Worm (Caenorhabditis elegans): Measurements from ENCODE around the gene spl-2.

The spl-2 gene

DNA sequence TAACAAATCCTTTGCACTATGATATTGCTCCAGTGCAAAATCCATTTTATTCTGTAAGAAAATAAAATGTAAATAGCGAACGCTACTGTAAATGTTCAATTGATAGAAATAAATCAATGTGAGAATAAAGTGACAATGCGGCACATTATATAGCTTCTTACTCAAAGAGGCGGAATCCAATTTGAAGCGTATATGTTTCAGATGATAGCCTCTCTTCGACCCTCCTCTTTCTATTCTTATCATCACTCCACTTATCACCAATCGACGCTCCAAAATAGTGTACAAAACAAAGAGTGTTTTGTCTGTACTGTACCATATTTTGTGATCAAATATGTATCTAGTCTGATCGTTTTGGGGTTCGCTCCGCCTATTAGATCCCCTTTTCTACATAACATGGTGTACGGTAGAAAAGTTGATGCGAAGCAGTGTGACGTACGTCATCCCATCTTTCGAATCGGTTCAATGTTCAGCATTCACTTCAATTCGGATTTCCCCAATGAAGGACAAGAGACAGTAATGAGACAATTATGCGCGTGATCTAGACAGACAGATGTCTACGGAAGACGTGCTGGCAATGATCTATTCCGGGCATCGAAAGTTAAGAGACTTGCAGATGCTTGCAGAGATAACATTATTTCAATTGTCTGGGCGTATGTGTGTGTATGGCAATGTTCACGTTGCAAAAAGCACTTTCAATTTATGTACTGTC is at the start of gene spl-2:
Gene spl-2, minus strand, starts transcription at position 51 of the 709 bp plus-strand sequence.
- TF ChIP-seq him-1 (tag; optimal IDR thresholded peaks at IDR 0.05) (no peak), dao-5 (tag; optimal IDR thresholded peaks at IDR 0.05) (no peak), W03F9.2 (tag; optimal IDR thresholded peaks at IDR 0.05) (no peak)

DNA sequence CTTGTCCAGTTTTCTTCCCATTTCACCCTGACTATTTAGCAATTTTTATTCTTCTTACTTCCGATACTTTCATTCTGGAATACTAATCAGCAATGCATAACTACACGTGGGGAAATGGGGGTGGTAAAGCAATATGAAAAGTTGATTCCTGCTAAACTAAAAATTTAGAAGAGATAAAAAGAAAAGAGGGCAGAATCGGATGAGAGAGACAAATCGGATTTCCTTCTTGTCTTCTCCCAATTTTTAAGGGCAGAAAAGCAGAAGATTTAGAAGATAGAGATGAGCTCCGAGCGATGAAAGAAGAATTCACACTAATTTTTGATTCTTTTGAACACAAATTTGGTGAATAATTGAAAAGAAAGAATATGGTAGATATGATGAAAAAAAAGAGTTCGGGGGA is 47.4 kb upstream of the spl-2 start:
- TF ChIP-seq him-1 (tag; optimal IDR thresholded peaks at IDR 0.05) (no peak), W03F9.2 (tag; optimal IDR thresholded peaks at IDR 0.05) (no peak), dao-5 (tag; optimal IDR thresholded peaks at IDR 0.05) (no peak)

DNA sequence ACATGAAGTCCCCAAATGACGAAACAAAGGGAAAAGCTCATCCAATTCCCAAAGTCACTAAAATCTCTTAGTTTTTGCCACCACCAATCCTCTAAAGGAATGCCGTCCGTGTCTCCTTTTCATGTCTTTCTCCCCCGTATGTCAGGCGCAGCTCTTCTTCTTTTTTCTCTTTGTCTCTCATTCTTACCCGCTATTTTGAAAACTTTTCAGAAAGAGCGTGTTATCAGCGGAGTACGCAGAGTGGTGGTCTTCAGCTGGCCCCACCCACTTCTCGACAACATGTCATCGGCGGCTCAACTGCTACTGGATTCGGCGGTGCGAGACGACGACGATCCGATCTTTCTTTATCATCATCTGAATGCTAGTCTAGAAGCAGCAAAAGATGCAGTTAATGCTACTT is 44.7 kb upstream of the spl-2 start, which contains the start of gene sphr-1:
Gene sphr-1, plus strand, starts transcription at position 205 of the 400 bp plus-strand sequence.
- TF ChIP-seq dao-5 (tag; optimal IDR thresholded peaks at IDR 0.05) (no peak), him-1 (tag; optimal IDR thresholded peaks at IDR 0.05) (no peak)

DNA sequence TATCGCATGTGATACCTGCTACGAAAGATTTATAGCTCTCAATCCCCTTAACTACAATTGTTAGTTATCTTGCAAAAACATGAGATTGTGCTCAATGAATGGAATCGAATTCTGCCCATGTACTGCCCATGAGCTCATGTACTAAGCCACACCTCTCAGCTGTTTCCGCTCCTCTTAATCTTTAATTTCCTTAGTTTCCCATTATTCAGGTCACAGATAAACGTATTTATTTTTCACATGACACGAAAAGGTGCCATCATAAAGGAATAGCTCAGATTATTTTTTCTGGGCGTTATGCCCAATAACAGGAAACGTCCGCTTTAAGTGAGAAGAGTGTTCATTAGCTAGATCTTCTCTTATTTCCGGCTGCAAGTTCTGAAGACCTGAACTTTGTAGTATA is 39.3 kb upstream of the spl-2 start:
- TF ChIP-seq dao-5 (tag; optimal IDR thresholded peaks at IDR 0.05): no peak
- no peak for TF ChIP-seq him-1 (tag; optimal IDR thresholded peaks at IDR 0.05)
- no peak for TF ChIP-seq W03F9.2 (tag; optimal IDR thresholded peaks at IDR 0.05)

DNA sequence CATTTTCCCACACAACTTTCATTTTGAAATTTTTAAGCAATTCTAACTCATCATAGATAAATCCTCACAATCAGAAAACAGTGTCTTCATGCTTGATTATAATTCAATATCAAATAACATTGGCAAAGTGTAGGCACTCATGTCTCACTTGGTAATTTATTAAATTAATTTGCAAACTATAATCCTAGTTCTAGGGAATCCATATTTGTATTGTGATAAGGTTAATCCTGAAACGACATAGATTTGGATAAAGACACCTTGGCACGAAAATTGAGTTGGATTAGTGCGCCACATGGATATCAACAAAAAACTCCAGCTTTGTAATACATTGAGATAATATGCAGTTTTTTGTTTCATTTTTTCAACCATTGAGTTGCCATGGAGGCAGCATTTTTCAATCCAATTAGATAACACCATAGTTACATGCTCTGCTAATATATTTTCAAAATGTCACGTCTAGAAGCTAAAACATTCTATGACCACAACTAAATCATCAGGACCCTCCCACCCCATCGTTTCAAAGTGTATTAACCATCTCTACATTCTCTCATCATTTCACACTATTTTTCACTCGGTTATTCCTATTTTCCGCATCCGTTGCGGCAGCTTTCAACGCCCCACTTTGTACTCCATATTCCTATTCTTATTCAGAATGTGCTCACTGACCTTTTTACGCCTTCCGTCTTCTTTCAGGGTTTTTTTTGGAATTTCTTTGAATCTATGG is 37.2 kb upstream of the spl-2 start:
- no peak for TF ChIP-seq him-1 (tag; optimal IDR thresholded peaks at IDR 0.05)

DNA sequence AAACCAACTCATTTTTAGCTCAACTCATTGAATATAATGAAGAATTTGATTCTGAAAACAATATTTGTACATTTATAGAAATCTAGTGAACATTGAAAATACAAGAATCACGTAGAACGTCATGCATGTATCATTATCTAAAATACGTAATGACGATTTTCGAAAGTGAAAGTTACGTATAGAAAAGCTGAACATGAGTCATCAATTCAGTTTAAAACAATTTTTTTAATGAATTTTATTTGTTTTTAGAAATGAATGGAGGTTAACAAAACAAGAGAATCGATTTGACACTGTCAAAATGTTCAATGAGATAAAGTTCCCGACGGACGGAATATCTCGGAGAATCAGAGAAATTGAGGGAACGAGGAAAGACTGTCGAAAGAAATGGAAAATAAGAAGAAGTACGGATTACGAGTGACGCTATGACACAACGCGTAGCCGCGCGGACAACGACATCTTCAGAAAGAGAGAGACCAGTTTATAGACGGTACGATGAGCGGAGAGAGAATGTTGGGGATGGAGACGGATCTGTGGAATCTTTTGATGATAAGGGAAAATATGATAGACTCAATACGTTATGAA is 35.1 kb upstream of the spl-2 start, which contains the start of gene ptr-1:
Gene ptr-1, minus strand, starts transcription at position 51 of the 582 bp plus-strand sequence.
- no peak for TF ChIP-seq dao-5 (tag; optimal IDR thresholded peaks at IDR 0.05)
- no peak for TF ChIP-seq W03F9.2 (tag; optimal IDR thresholded peaks at IDR 0.05)
- TF ChIP-seq him-1 (tag; optimal IDR thresholded peaks at IDR 0.05): no peak

DNA sequence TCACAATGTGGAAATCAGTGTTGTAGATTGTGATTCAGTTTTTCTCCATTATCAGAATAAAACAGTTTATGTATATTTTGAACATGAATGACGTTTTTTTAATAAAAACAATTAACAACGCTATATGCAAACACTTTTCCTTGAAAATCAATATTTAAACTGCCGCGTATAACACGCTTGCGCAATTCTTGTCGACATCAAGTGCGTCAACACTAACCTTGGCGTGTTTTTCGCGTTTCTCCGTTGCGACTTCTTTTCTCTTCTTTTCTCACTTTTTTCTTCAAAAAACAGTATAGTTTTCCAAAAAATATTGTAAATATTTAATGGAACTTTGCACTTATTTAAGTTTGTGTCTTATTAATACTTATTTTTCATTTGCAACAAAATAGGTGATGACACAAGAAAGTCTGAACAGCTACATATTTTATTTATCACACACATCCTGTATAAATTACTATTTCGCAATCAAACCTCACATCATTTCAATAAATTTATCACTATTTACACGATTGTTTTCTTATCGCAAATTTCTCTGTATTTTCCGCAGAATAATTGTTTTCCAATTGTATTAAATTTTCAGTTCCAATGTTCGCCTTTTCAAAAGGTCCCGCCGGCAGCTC is 28.6 kb upstream of the spl-2 start, which contains the start of gene spas-1:
Gene spas-1, plus strand, starts transcription at position 572 of the 620 bp plus-strand sequence.
- no peak for TF ChIP-seq him-1 (tag; optimal IDR thresholded peaks at IDR 0.05)
- TF ChIP-seq W03F9.2 (tag; optimal IDR thresholded peaks at IDR 0.05): peak; percentile 92

DNA sequence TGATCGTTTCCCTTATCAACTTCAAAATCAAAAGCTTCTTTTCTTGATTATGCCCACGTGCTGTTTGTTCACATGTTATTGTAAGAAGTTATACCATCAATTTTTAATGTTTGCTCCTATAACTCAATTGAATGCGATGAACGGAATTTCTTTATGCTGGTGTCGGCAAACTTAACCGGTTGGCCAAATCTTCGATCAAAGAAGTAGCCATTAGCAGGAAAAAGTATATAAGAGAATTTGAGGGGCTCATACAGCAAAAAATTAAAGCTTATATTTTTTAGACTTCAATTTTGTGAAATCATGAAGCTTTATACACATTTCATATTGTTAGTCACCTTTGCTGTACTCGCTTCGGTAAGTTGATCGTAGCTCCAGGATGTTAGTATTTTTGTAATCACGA is 27.1 kb upstream of the spl-2 start, which contains the start of gene pqn-16:
Gene pqn-16, plus strand, starts transcription at position 301 of the 400 bp plus-strand sequence.
- no peak for TF ChIP-seq him-1 (tag; optimal IDR thresholded peaks at IDR 0.05)
- TF ChIP-seq W03F9.2 (tag; optimal IDR thresholded peaks at IDR 0.05): no peak
- TF ChIP-seq dao-5 (tag; optimal IDR thresholded peaks at IDR 0.05): no peak

DNA sequence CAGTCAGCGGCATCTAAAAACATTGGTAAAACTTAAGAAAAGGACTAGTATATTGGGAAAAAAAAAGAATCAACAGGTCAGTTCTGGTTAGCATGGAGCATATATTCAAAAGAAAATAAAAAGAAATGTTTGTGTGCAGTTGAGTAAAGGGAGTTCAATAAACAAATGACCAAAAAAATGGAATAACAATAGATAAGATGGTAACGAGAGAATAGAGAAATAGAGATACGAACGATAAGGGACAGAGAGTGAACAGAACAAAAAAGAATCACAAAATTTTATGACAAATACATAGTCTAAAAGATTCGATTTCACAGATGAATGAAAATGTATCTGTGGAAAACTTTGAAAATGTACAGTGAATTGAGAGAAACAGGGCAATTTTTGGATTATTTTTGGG is 26.3 kb upstream of the spl-2 start, which contains the start of gene gad-3:
Gene gad-3, minus strand, starts transcription at position 17 of the 400 bp plus-strand sequence.
- TF ChIP-seq W03F9.2 (tag; optimal IDR thresholded peaks at IDR 0.05): no peak
- no peak for TF ChIP-seq him-1 (tag; optimal IDR thresholded peaks at IDR 0.05)
- TF ChIP-seq dao-5 (tag; optimal IDR thresholded peaks at IDR 0.05): no peak

DNA sequence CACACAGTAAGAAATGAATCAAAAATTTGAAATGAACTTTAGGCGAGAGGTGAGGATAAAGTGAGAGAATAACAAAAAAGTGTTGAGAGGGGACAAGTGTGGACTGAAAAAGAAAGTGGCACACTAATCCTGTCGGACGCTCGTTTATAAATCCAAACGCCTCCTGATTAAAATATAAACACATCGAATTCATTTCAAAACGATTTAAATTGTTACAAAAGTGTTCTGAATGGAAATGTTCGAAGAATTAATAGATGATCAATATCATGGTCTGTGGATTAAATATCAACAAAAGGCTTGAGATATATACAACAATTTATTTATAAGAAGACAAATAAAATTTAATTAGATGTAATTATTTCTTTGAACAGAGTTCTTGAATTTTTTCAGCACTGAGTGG is 21.4 kb upstream of the spl-2 start, which contains the start of gene B0222.11:
Gene B0222.11, minus strand, starts transcription at position 101 of the 400 bp plus-strand sequence.
- TF ChIP-seq him-1 (tag; optimal IDR thresholded peaks at IDR 0.05): no peak
- TF ChIP-seq dao-5 (tag; optimal IDR thresholded peaks at IDR 0.05): no peak

DNA sequence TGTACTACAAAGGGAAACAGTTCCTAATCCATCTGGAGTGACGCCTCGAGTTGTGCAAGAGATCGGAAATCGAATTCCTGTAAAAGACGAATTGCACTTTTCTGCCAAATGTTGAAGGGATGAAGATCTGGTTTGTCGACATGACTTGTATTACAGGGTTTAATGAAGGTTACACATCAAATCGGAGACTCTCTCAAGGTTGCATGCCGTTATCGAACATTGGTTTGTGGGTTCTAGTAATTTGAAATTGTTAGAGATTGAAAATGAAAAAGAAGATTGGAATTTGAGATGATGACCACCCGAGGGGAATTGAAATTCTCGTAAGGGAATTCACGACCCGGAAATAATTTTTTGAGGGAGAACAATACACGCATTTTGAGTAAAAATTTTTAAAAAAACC is 19.6 kb upstream of the spl-2 start:
- TF ChIP-seq W03F9.2 (tag; optimal IDR thresholded peaks at IDR 0.05) (no peak), him-1 (tag; optimal IDR thresholded peaks at IDR 0.05) (no peak), dao-5 (tag; optimal IDR thresholded peaks at IDR 0.05) (no peak)

DNA sequence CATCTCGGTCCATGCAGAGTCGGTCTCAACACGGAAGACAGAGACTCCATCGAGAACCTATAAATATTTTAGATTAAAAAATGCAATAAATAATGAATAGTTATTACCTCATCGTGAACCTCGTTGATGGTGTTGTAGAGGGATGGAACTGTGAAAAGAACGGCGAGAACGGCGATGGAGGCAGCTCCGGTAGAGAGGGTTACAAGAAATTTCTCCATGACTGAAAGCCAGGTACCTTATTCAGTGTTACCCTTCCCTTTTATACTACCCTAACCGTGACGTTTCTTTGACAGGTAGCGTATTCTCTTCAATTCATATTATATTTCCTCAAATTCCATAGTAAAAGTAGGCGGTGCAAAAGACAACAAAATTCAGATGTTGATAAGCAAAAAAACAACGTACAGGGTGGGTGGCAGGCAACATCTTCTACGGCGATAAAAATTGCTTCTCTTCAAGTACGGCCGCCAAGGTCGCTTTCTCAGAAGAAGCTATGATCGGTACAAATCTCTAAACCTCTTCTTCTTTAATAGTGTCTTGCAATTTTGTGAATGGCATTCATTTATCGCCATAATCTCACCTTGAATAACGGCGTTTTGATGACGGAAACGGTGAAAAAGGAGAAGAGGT is 18.5 kb upstream of the spl-2 start, which contains the start of gene col-10:
Gene col-10, minus strand, starts transcription at position 235 of the 627 bp plus-strand sequence.
- TF ChIP-seq W03F9.2 (tag; optimal IDR thresholded peaks at IDR 0.05) (no peak), him-1 (tag; optimal IDR thresholded peaks at IDR 0.05) (no peak), dao-5 (tag; optimal IDR thresholded peaks at IDR 0.05) (no peak)

DNA sequence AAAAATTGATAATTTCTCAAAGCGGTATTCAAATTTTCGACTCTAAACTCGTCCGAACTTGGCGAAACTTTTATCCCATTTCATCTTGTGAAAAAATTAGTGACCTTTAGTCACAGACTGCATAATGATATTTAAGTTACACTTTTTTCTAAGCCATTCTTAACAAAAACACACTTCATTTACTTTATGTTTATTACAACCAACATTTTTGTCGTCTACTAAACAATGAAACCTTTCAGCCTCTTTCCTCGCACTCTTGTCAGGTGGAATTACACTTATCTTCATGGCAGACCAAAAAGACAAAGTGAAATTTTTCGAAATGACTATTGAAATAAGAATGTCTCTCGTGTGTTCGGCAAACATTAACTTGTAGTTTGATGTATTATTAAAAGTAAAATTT is 17.2 kb upstream of the spl-2 start:
- TF ChIP-seq him-1 (tag; optimal IDR thresholded peaks at IDR 0.05) (no peak), W03F9.2 (tag; optimal IDR thresholded peaks at IDR 0.05) (no peak), dao-5 (tag; optimal IDR thresholded peaks at IDR 0.05) (no peak)
